Fruit fly (Drosophila melanogaster): ENCODE data around the gene CG5292.

The CG5292 gene

DNA sequence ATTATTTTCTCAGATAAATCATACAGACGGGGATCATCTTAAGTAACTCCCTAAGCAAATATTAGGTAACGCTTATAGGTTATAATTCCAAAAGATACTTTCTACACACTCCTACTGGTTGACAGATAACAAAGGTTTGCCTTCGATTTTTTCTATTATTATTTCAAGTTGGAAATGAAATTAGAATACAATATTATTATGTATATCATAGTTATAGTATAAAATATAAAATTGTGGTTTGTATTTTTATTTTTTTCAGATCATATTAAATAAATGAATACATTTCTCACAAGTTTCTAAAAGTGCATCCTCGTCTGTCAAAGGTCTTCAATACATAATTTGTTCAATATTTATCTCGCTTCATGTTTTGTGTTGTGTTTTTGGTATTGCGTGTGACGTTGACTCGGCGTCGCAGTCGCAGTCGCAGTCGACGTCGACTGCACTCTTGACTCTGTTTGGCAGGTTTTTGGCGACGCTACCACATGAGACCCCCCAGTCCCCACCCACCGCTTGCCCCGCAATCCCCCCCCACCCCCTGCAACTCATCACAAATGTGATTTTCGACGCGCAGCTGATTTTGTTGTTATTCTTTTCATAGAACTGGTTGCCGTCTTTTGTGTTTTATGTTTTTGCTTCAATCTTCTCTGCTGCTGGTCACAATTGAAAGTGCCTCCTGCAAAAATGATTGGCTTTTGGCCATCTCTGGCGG, 28.7 kb upstream of the CG5292 start (continued):
- TF ChIP-seq CG11902 (GFP tag; optimal IDR thresholded peaks at IDR 0.05): no peak
- TF ChIP-seq vri (GFP tag; optimal IDR thresholded peaks at IDR 0.05): peak; percentile 46
- no peak for TF ChIP-seq salr (GFP tag; optimal IDR thresholded peaks at IDR 0.05)
- TF ChIP-seq Blimp-1 (GFP tag; optimal IDR thresholded peaks at IDR 0.05): peak; percentile 27
- peak; percentile 37 for TF ChIP-seq lz (GFP tag; optimal IDR thresholded peaks at IDR 0.05)
- no peak for TF ChIP-seq CG16779 (tag; optimal IDR thresholded peaks at IDR 0.05)
- peak; percentile 49 for TF ChIP-seq Sox102F (GFP tag; optimal IDR thresholded peaks at IDR 0.05)
- TF ChIP-seq fd85E (GFP tag; optimal IDR thresholded peaks at IDR 0.05): no peak
- TF ChIP-seq CG6276 (GFP tag; optimal IDR thresholded peaks at IDR 0.05): peak; percentile 25
- no peak; the same call in 2 of the 3 replicates for TF ChIP-seq eg (GFP tag; IDR thresholded peaks at IDR 0.05)
- peak; percentile 33 for TF ChIP-seq OdsH (GFP tag; optimal IDR thresholded peaks at IDR 0.05)
- no peak for TF ChIP-seq Eip93F (GFP tag; optimal IDR thresholded peaks at IDR 0.05)
- TF ChIP-seq Sox15 (GFP tag; optimal IDR thresholded peaks at IDR 0.05): no peak
- TF ChIP-seq CG1621 (tag; optimal IDR thresholded peaks at IDR 0.05): no peak
- peak; percentile 35 for TF ChIP-seq Hr39 (GFP tag; optimal IDR thresholded peaks at IDR 0.05)
- TF ChIP-seq Smox (GFP tag; optimal IDR thresholded peaks at IDR 0.05): peak; percentile 56
- peak; percentile 13; the same call in 1 of the 2 replicates for TF ChIP-seq CG11294 (GFP tag; IDR thresholded peaks at IDR 0.05)
- TF ChIP-seq CG8632 (GFP tag; optimal IDR thresholded peaks at IDR 0.05): peak; percentile 25
- peak; percentile 40 for TF ChIP-seq CG6792 (GFP tag; optimal IDR thresholded peaks at IDR 0.05)
- peak; percentile 88 for TF ChIP-seq svp (GFP tag)
- no peak for TF ChIP-seq CG6808 (GFP tag; optimal IDR thresholded peaks at IDR 0.05)
- TF ChIP-seq CG8319 (GFP tag; optimal IDR thresholded peaks at IDR 0.05): no peak
- TF ChIP-seq CG10631 (GFP tag; optimal IDR thresholded peaks at IDR 0.05): peak; percentile 6
- peak; percentile 22 for TF ChIP-seq Ets21C (GFP tag; optimal IDR thresholded peaks at IDR 0.05)
- peak; percentile 58 for TF ChIP-seq CG15336 (GFP tag; IDR thresholded peaks at IDR 0.05)
- no peak for TF ChIP-seq esn (GFP tag; optimal IDR thresholded peaks at IDR 0.05)
- TF ChIP-seq achi (GFP tag; optimal IDR thresholded peaks at IDR 0.05): peak; percentile 5
- no peak for TF ChIP-seq CG11762 (GFP tag; optimal IDR thresholded peaks at IDR 0.05; ENCODE audit: insufficient read depth)
- TF ChIP-seq spab (GFP tag; optimal IDR thresholded peaks at IDR 0.05): no peak
- TF ChIP-seq Lpt (GFP tag; optimal IDR thresholded peaks at IDR 0.05): no peak
- no peak for TF ChIP-seq Hr38 (GFP tag; optimal IDR thresholded peaks at IDR 0.05)
- no peak for TF ChIP-seq dac (GFP tag; optimal IDR thresholded peaks at IDR 0.05)
- TF ChIP-seq fkh (GFP tag; optimal IDR thresholded peaks at IDR 0.05): no peak
- no peak for TF ChIP-seq ss (GFP tag; optimal IDR thresholded peaks at IDR 0.05)
- no peak for TF ChIP-seq CG3919 (GFP tag; optimal IDR thresholded peaks at IDR 0.05)
- TF ChIP-seq CG31627 (GFP tag; optimal IDR thresholded peaks at IDR 0.05): peak; percentile 22
- TF ChIP-seq CG9139 (GFP tag; optimal IDR thresholded peaks at IDR 0.05): no peak

DNA sequence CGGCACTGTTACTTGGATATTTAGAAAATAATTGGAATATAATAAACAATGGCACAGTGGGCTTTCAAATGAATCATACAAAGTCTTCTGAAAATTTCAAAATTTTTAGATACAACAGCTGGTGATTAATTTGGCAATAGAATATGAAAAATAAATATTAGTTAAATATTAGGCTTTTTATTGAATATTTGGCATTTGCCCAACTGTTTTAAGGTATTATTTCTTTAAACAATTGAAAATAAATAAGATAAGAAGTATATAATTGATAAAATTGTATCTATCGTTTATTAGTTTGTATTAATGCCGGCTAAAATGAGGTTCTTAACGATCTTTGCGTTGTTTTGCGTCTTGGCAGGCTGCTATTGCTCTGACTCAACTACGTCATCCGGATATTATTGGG, 27.5 kb upstream of the CG5292 start, which contains the start of gene CG45079:
TSS of gene CG45079 (plus strand) at position 301 of the 400 bp plus-strand sequence.
- TF ChIP-seq Eip93F (GFP tag; optimal IDR thresholded peaks at IDR 0.05): no peak
- no peak for TF ChIP-seq Eip75B (GFP tag; optimal IDR thresholded peaks at IDR 0.05)
- no peak for TF ChIP-seq Hr4 (GFP tag; optimal IDR thresholded peaks at IDR 0.05)
- TF ChIP-seq Lpt (GFP tag; optimal IDR thresholded peaks at IDR 0.05): no peak
- no peak for TF ChIP-seq CG11902 (GFP tag; optimal IDR thresholded peaks at IDR 0.05)
- no peak for TF ChIP-seq eg (GFP tag; IDR thresholded peaks at IDR 0.05)
- TF ChIP-seq Smox (GFP tag; optimal IDR thresholded peaks at IDR 0.05): no peak
- no peak for TF ChIP-seq CG3032 (tag; optimal IDR thresholded peaks at IDR 0.05)
- no peak for TF ChIP-seq CG6792 (GFP tag; optimal IDR thresholded peaks at IDR 0.05)
- TF ChIP-seq CG6163 (GFP tag; IDR thresholded peaks at IDR 0.05): no peak
- no peak for TF ChIP-seq Sox102F (GFP tag; optimal IDR thresholded peaks at IDR 0.05)
- no peak for TF ChIP-seq net (GFP tag; optimal IDR thresholded peaks at IDR 0.05)
- TF ChIP-seq CG4318 (GFP tag; optimal IDR thresholded peaks at IDR 0.05): no peak
- TF ChIP-seq CG16779 (tag; optimal IDR thresholded peaks at IDR 0.05): no peak
- no peak for TF ChIP-seq CG3919 (GFP tag; optimal IDR thresholded peaks at IDR 0.05)
- TF ChIP-seq CG34406 (GFP tag; optimal IDR thresholded peaks at IDR 0.05): no peak
- no peak for TF ChIP-seq CG32006 (GFP tag; optimal IDR thresholded peaks at IDR 0.05)

Measured in whole organism, prepupa.